Fruit fly (Drosophila melanogaster) whole organism, prepupa: ENCODE data around the gene Dap160.

Experiments
- CG10631 ChIP-seq: fragments of 200-800 bp; sonication (Bioruptor generic); optimal IDR thresholded peaks from 2 replicates; lab custom pipeline; 2016; ENCODE audit warnings: missing biosample characterization, missing genetic modification characterization
- CG11294 ChIP-seq: fragments of 200-800 bp; sonication (Bioruptor generic); IDR thresholded peaks from 2 replicates; pipeline ENCODE4 v1.3.6; 2022; ENCODE audit warnings: missing biosample characterization, missing genetic modification characterization
- CG15336 ChIP-seq: fragments of 200-800 bp; sonication (Bioruptor generic); IDR thresholded peaks from 2 replicates; pipeline ENCODE4 v1.3.6; 2022; ENCODE audit warnings: missing biosample characterization, missing genetic modification characterization
- CG1621 ChIP-seq: fragments of 200-800 bp; sonication (Bioruptor generic); optimal IDR thresholded peaks from 3 replicates; lab custom pipeline; 2018; ENCODE audit warnings: missing biosample characterization, mild to moderate bottlenecking, missing genetic modification characterization
- CG31627 ChIP-seq: fragments of 200-800 bp; sonication (Bioruptor generic); optimal IDR thresholded peaks from 3 replicates; lab custom pipeline; 2016; ENCODE audit warnings: missing biosample characterization, missing genetic modification characterization
- CG34406 ChIP-seq: fragments of 200-800 bp; sonication (Bioruptor generic); optimal IDR thresholded peaks from 3 replicates; lab custom pipeline; 2016; ENCODE audit warnings: missing biosample characterization, missing genetic modification characterization
- CG3919 ChIP-seq: fragments of 200-800 bp; sonication (Bioruptor generic); optimal IDR thresholded peaks from 3 replicates; lab custom pipeline; 2016; ENCODE audit warnings: missing biosample characterization, missing genetic modification characterization
- CG6163 ChIP-seq: fragments of 200-800 bp; sonication (Bioruptor generic); IDR thresholded peaks from 3 replicates; pipeline ENCODE4 v1.3.6; 2022; ENCODE audit warnings: missing biosample characterization, missing genetic modification characterization
- CG6276 ChIP-seq: fragments of 200-800 bp; sonication (Bioruptor generic); optimal IDR thresholded peaks from 2 replicates; lab custom pipeline; 2017; ENCODE audit warnings: missing biosample characterization, mild to moderate bottlenecking, missing genetic modification characterization
- CG6854 ChIP-seq: fragments of 200-800 bp; sonication (Bioruptor generic); optimal IDR thresholded peaks from 2 replicates; lab custom pipeline; 2017; ENCODE audit warnings: missing biosample characterization, mild to moderate bottlenecking, missing genetic modification characterization
- CG7368 ChIP-seq: fragments of 200-800 bp; sonication (Bioruptor generic); optimal IDR thresholded peaks from 3 replicates; lab custom pipeline; 2016; ENCODE audit warnings: missing biosample characterization, missing genetic modification characterization
- CG8632 ChIP-seq: fragments of 200-800 bp; sonication (Bioruptor generic); optimal IDR thresholded peaks from 3 replicates; lab custom pipeline; 2016; ENCODE audit warnings: missing biosample characterization, missing genetic modification characterization
- CG9139 ChIP-seq: fragments of 200-800 bp; sonication (Bioruptor generic); optimal IDR thresholded peaks from 3 replicates; lab custom pipeline; 2017; ENCODE audit warnings: missing biosample characterization, mild to moderate bottlenecking, missing genetic modification characterization
- Eip75B ChIP-seq: fragments of 200-800 bp; sonication (Bioruptor generic); optimal IDR thresholded peaks from 3 replicates; lab custom pipeline; 2016; ENCODE audit warnings: missing biosample characterization, missing genetic modification characterization
- Eip78C ChIP-seq: fragments of 200-800 bp; sonication (Bioruptor generic); peaks from one replicate; lab custom pipeline; 2016; ENCODE audit warnings: missing biosample characterization, missing genetic modification characterization
- Eip93F ChIP-seq: fragments of 200-800 bp; sonication (Bioruptor generic); optimal IDR thresholded peaks from 2 replicates; lab custom pipeline; 2016; ENCODE audit warnings: missing biosample characterization, mild to moderate bottlenecking, missing genetic modification characterization
- Ets21C ChIP-seq: fragments of 200-800 bp; sonication (Bioruptor generic); optimal IDR thresholded peaks from 3 replicates; lab custom pipeline; 2016; ENCODE audit warnings: missing biosample characterization, missing genetic modification characterization
- Ets96B ChIP-seq: fragments of 200-800 bp; optimal IDR thresholded peaks from 2 replicates; lab custom pipeline; 2019; ENCODE audit warnings: missing biosample characterization, mild to moderate bottlenecking, missing genetic modification characterization, moderate library complexity
- Hr38 ChIP-seq: sonication (Bioruptor generic); optimal IDR thresholded peaks from 2 replicates; lab custom pipeline; 2016; ENCODE audit warnings: missing biosample characterization, missing genetic modification characterization
- Hr39 ChIP-seq: fragments of 200-800 bp; sonication (Bioruptor generic); optimal IDR thresholded peaks from 2 replicates; lab custom pipeline; 2016; ENCODE audit warnings: missing biosample characterization, missing genetic modification characterization
- Hr4 ChIP-seq: fragments of 200-800 bp; sonication (Bioruptor generic); optimal IDR thresholded peaks from 3 replicates; lab custom pipeline; 2016; ENCODE audit warnings: missing biosample characterization, missing genetic modification characterization
- Lpt ChIP-seq: fragments of 200-800 bp; sonication (Bioruptor generic); optimal IDR thresholded peaks from 3 replicates; lab custom pipeline; 2016; ENCODE audit warnings: missing biosample characterization, missing genetic modification characterization
- Sox102F ChIP-seq: fragments of 200-800 bp; sonication (Bioruptor generic); optimal IDR thresholded peaks from 2 replicates; lab custom pipeline; 2016; ENCODE audit warnings: missing biosample characterization, mild to moderate bottlenecking, missing genetic modification characterization
- achi ChIP-seq: fragments of 200-800 bp; sonication (Bioruptor generic); optimal IDR thresholded peaks from 3 replicates; lab custom pipeline; 2016; ENCODE audit warnings: missing biosample characterization, missing genetic modification characterization
- acj6 ChIP-seq: fragments of 200-800 bp; sonication (Bioruptor generic); optimal IDR thresholded peaks from 3 replicates; lab custom pipeline; 2016; ENCODE audit warnings: missing biosample characterization, missing genetic modification characterization
- cyc ChIP-seq: fragments of 200-800 bp; sonication (Bioruptor generic); optimal IDR thresholded peaks from 3 replicates; lab custom pipeline; 2016; ENCODE audit warnings: missing biosample characterization, missing genetic modification characterization
- dac ChIP-seq: fragments of 200-800 bp; sonication (Bioruptor generic); optimal IDR thresholded peaks from 2 replicates; lab custom pipeline; 2017; ENCODE audit warnings: missing biosample characterization, mild to moderate bottlenecking, missing genetic modification characterization
- dsx ChIP-seq: fragments of 200-800 bp; optimal IDR thresholded peaks from 3 replicates; lab custom pipeline; 2019; ENCODE audit warnings: missing biosample characterization, mild to moderate bottlenecking, missing genetic modification characterization, moderate library complexity; ENCODE audit not compliant: poor library complexity, severe bottlenecking
- esn ChIP-seq: fragments of 200-800 bp; sonication (Bioruptor generic); optimal IDR thresholded peaks from 2 replicates; lab custom pipeline; 2016; ENCODE audit warnings: missing biosample characterization, mild to moderate bottlenecking, missing genetic modification characterization, moderate library complexity
- fd85E ChIP-seq: fragments of 200-800 bp; sonication (Bioruptor generic); optimal IDR thresholded peaks from 3 replicates; lab custom pipeline; 2016; ENCODE audit warnings: missing biosample characterization, missing genetic modification characterization
- fkh ChIP-seq: fragments of 200-800 bp; sonication (Bioruptor generic); optimal IDR thresholded peaks from 3 replicates; lab custom pipeline; 2017; ENCODE audit warnings: missing biosample characterization, mild to moderate bottlenecking, missing genetic modification characterization, moderate library complexity
- lz ChIP-seq: fragments of 200-800 bp; sonication (Bioruptor generic); optimal IDR thresholded peaks from 3 replicates; lab custom pipeline; 2016; ENCODE audit warnings: missing biosample characterization, missing genetic modification characterization
- net ChIP-seq: fragments of 200-800 bp; sonication (Bioruptor generic); optimal IDR thresholded peaks from 3 replicates; lab custom pipeline; 2016; ENCODE audit warnings: missing biosample characterization, missing genetic modification characterization
- pdm3 ChIP-seq: fragments of 200-800 bp; sonication (Bioruptor generic); optimal IDR thresholded peaks from 3 replicates; lab custom pipeline; 2016; ENCODE audit warnings: missing biosample characterization, missing genetic modification characterization
- salr ChIP-seq, 2 experiments: fragments of 200-800 bp; sonication (Bioruptor generic); optimal IDR thresholded peaks; 3 replicates each; lab custom pipeline; 2016 to 2018; ENCODE audit warnings: missing biosample characterization in 2 of 2, missing genetic modification characterization in 2 of 2, mild to moderate bottlenecking in 1 of 2
- ss ChIP-seq, 2 experiments: fragments of 200-800 bp; sonication (Bioruptor generic); optimal IDR thresholded peaks; 2 replicates in 1 of 2; 3 replicates in 1 of 2; lab custom pipeline; 2017 to 2018; ENCODE audit warnings: mild to moderate bottlenecking in 2 of 2, missing biosample characterization in 2 of 2, missing genetic modification characterization in 2 of 2, moderate library complexity in 1 of 2
- svp ChIP-seq: fragments of 200-800 bp; sonication (Bioruptor generic); peaks from one replicate; lab custom pipeline; 2016; ENCODE audit warnings: missing biosample characterization, missing genetic modification characterization
- topi ChIP-seq: fragments of 200-800 bp; sonication (Bioruptor generic); optimal IDR thresholded peaks from 3 replicates; lab custom pipeline; 2016; ENCODE audit warnings: missing biosample characterization, missing genetic modification characterization

Dap160 gene

DNA sequence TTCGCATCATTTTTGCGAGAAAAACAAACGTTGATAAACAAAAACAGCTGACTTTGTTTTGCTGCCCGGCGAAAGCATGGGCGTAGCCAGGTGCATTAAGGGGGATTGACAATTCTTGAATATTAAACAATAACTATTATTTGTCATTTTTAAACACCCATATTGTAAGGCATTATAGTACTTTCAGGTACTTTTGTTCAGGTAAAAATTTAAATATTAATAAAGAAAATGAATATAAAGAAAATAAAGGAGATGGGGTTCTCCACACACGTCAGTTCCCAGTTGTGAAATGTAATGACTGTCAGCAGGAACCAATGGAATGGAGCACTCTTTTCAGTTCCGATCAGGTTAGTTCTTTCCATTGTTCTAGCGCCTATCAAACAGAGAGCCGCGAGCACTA, 16.4 kb upstream of the Dap160 start, which contains the start of the genes Coq3 and Pld3 (continued):
- TF ChIP-seq net (peak; percentile 95), acj6 (GFP tag; lab: Kevin White, UChicago) (peak; percentile 97), CG34406 (peak; percentile 95), CG15336 (GFP tag; lab: Robert Waterston, UW) (peak; percentile 88), CG6276 (GFP tag; lab: Kevin White, UChicago) (no peak), CG11294 (peak; percentile 86), fd85E (GFP tag; lab: Kevin White, UChicago) (peak; percentile 74), svp (no peak), dsx (peak; percentile 88), ss (GFP tag; optimal IDR thresholded peaks at IDR 0.05; lab: Kevin White, UChicago) (peak; percentile 78 to 89), Eip93F (peak; percentile 93), Eip78C (GFP tag; lab: Kevin White, UChicago) (peak; percentile 99), CG6854 (GFP tag; lab: Kevin White, UChicago) (peak; percentile 87), Lpt (GFP tag; lab: Kevin White, UChicago) (peak; percentile 91), Hr38 (GFP tag; lab: Kevin White, UChicago) (peak; percentile 52), Ets96B (tag; lab: Kevin White, UChicago) (peak; percentile 91), CG31627 (GFP tag; lab: Kevin White, UChicago) (peak; percentile 94), CG8632 (GFP tag; lab: Kevin White, UChicago) (peak; percentile 95), Hr39 (GFP tag; lab: Kevin White, UChicago) (peak; percentile 94), CG1621 (peak; percentile 87), Sox102F (GFP tag; lab: Kevin White, UChicago) (peak; percentile 96), salr (GFP tag; optimal IDR thresholded peaks at IDR 0.05; lab: Kevin White, UChicago) (peak; percentile 82 to 91), esn (GFP tag; lab: Kevin White, UChicago) (peak; percentile 97), CG7368 (peak; percentile 93)

DNA sequence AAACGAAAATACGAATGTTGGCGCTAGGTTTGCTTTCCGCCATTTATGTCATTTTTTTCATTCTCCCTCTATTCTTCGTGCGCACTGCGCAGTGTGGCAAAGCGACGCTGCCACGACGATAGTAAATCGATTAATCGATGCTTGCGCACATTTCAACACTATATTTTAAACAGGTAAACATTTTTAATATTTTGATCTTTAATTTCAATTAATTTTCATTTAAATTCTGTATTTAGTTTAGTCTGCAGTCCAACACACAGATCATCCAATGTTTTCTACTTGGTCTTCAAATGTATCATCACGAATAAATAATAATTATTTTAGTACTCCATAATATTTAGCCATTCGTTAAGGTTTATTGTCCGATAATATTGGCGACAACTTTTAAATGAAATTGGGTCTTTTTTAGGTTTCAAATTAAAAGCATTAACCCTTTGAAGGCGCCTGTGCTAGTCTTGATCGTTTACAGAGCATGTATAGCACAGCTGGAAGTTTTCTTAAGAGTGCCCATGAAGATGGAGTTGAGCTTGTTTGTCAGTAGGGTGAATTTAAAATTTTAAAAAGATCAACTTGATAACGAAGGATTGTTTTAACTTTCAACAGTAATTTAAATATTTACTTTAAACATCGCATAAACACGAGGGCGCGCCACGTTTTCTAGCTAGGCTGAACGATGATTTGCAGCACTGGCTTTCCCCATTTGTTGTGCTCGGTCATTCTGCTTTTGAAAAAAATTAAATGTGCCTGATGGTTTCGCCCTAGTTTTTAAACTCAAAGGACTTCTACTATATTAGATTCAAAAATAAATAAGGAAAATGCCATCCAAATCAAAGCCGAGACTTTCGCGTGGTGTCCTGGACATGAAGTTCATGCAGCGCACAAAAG, 14.3 kb upstream of the Dap160 start, which contains the start of the genes Mpp6 and E2f2:
Mpp6 (plus strand) TSS at position 133 of the 885 bp plus-strand sequence.
E2f2 (minus strand) TSS at position 594 of the 885 bp plus-strand sequence.
- peak; percentile 25 for TF ChIP-seq achi (GFP tag; lab: Kevin White, UChicago)
- TF ChIP-seq CG10631 (GFP tag; lab: Kevin White, UChicago) = peak; percentile 41
- peak; percentile 43; the same call in 1 of the 3 replicates for TF ChIP-seq CG6163 (GFP tag; lab: Robert Waterston, UW)
- peak; percentile 19 for TF ChIP-seq lz (GFP tag; lab: Kevin White, UChicago)
- TF ChIP-seq Eip75B (GFP tag; lab: Kevin White, UChicago) = no peak
- peak; percentile 5 for TF ChIP-seq CG3919 (GFP tag; lab: Kevin White, UChicago)
- TF ChIP-seq Hr4 (GFP tag; lab: Kevin White, UChicago) = peak; percentile 32
- TF ChIP-seq CG7368 = peak; percentile 2
- peak; percentile 78 for TF ChIP-seq fkh (GFP tag; lab: Kevin White, UChicago)
- TF ChIP-seq pdm3 (GFP tag; lab: Kevin White, UChicago) = peak; percentile 22
- no peak for TF ChIP-seq CG9139 (GFP tag; lab: Kevin White, UChicago)
- TF ChIP-seq cyc (GFP tag; lab: Kevin White, UChicago) = peak; percentile 17
- TF ChIP-seq topi = peak; percentile 9
- peak; percentile 46 for TF ChIP-seq esn (GFP tag; lab: Kevin White, UChicago)
- no peak for TF ChIP-seq dac (GFP tag; lab: Kevin White, UChicago)
- TF ChIP-seq Eip78C (GFP tag; lab: Kevin White, UChicago) = peak; percentile 77
- TF ChIP-seq CG31627 (GFP tag; lab: Kevin White, UChicago) = peak; percentile 34
- TF ChIP-seq Ets21C (GFP tag; lab: Kevin White, UChicago) = no peak
